Fruit fly (Drosophila melanogaster): Measurements from ENCODE around the gene Pgant5.
A peak's percentile ranks its signal among the peaks of the same experiment; 100 is the strongest.

Pgant5 gene

dm6 chr2L:5093772-5094350 is 469 bp upstream of the Pgant5 start, which contains the start of gene CG5828 (continued):
- no peak for TF ChIP-seq CG14965 (GFP tag; optimal IDR thresholded peaks at IDR 0.05; ENCODE audit: borderline replicate concordance)
- TF ChIP-seq Nf-YB (GFP tag; optimal IDR thresholded peaks at IDR 0.05) = no peak
- no peak for TF ChIP-seq zf30C (GFP tag; optimal IDR thresholded peaks at IDR 0.05)
- no peak for TF ChIP-seq CG17568 (GFP tag; optimal IDR thresholded peaks at IDR 0.05)
- no peak for TF ChIP-seq CG7372 (GFP tag; IDR thresholded peaks at IDR 0.05)
- no peak for TF ChIP-seq Gug (GFP tag; IDR thresholded peaks at IDR 0.05)
- TF ChIP-seq CG12299 (tag; optimal IDR thresholded peaks at IDR 0.05) = no peak
- peak; percentile 15; the same call in 1 of the 2 replicates for TF ChIP-seq CG31441 (GFP tag; IDR thresholded peaks at IDR 0.05)
- no peak for TF ChIP-seq bcd (GFP tag; optimal IDR thresholded peaks at IDR 0.05)
- peak; percentile 77 for TF ChIP-seq Opbp (GFP tag; IDR thresholded peaks at IDR 0.05; ENCODE audit: partially characterized antibody)
- no peak for TF ChIP-seq otp (GFP tag; IDR thresholded peaks at IDR 0.05)
- peak; percentile 54 for TF ChIP-seq inv (GFP tag; IDR thresholded peaks at IDR 0.05; ENCODE audit: partially characterized antibody)
- TF ChIP-seq Adf1 (GFP tag; IDR thresholded peaks at IDR 0.05) = no peak
- TF ChIP-seq CG9876 (GFP tag; optimal IDR thresholded peaks at IDR 0.05) = no peak
- no peak for TF ChIP-seq CG10959 (GFP tag; IDR thresholded peaks at IDR 0.05)
- TF ChIP-seq zfh1 (GFP tag; IDR thresholded peaks at IDR 0.05) = no peak
- TF ChIP-seq CG34376 (GFP tag; optimal IDR thresholded peaks at IDR 0.05) = no peak
- TF ChIP-seq CG4404 (GFP tag; IDR thresholded peaks at IDR 0.05) = no peak
- no peak for TF ChIP-seq Atf3 (GFP tag; optimal IDR thresholded peaks at IDR 0.05)
- peak; percentile 63 for TF ChIP-seq CG13287 (GFP tag; IDR thresholded peaks at IDR 0.05; ENCODE audit: partially characterized antibody)
- no peak for TF ChIP-seq twi (tag; optimal IDR thresholded peaks at IDR 0.05)
- no peak for TF ChIP-seq CG15479 (GFP tag; optimal IDR thresholded peaks at IDR 0.05)
- no peak for TF ChIP-seq CG15601 (tag; optimal IDR thresholded peaks at IDR 0.05)
- no peak for TF ChIP-seq lov (optimal IDR thresholded peaks at IDR 0.05)
- no peak for TF ChIP-seq lov (GFP tag; IDR thresholded peaks at IDR 0.05)
- TF ChIP-seq pho (GFP tag; optimal IDR thresholded peaks at IDR 0.05) = no peak
- TF ChIP-seq az2 (GFP tag; optimal IDR thresholded peaks at IDR 0.05) = no peak
- TF ChIP-seq sc (optimal IDR thresholded peaks at IDR 0.05) = no peak
- TF ChIP-seq sc (GFP tag; optimal IDR thresholded peaks at IDR 0.05) = no peak
- TF ChIP-seq dimm (GFP tag; IDR thresholded peaks at IDR 0.05) = no peak
- TF ChIP-seq p53 (GFP tag; optimal IDR thresholded peaks at IDR 0.05) = no peak
- TF ChIP-seq Bteb2 (GFP tag; optimal IDR thresholded peaks at IDR 0.05) = no peak
- TF ChIP-seq CG7963 (GFP tag; IDR thresholded peaks at IDR 0.05; ENCODE audit: partially characterized antibody) = peak; percentile 70
- no peak for TF ChIP-seq trem (tag; optimal IDR thresholded peaks at IDR 0.05)
- no peak for TF ChIP-seq CG8290 (GFP tag; optimal IDR thresholded peaks at IDR 0.05)
- no peak for TF ChIP-seq CG8290 (tag; optimal IDR thresholded peaks at IDR 0.05)
- peak; percentile 21 for TF ChIP-seq phol (tag; optimal IDR thresholded peaks at IDR 0.05)
- no peak for TF ChIP-seq gem (tag; optimal IDR thresholded peaks at IDR 0.05)
- no peak for TF ChIP-seq CG7987 (GFP tag; optimal IDR thresholded peaks at IDR 0.05)
- no peak for TF ChIP-seq fru (optimal IDR thresholded peaks at IDR 0.05)
- TF ChIP-seq Spps (tag; optimal IDR thresholded peaks at IDR 0.05) = no peak
- no peak for TF ChIP-seq stc (GFP tag; IDR thresholded peaks at IDR 0.05)
- no peak for TF ChIP-seq crc (GFP tag; optimal IDR thresholded peaks at IDR 0.05)
- TF ChIP-seq Drgx (GFP tag; IDR thresholded peaks at IDR 0.05) = no peak
- no peak for TF ChIP-seq CG8359 (GFP tag; optimal IDR thresholded peaks at IDR 0.05; ENCODE audit: borderline replicate concordance)
- TF ChIP-seq CG2712 (tag; optimal IDR thresholded peaks at IDR 0.05) = peak; percentile 8
- no peak for TF ChIP-seq D (optimal IDR thresholded peaks at IDR 0.05)
- TF ChIP-seq D (GFP tag; optimal IDR thresholded peaks at IDR 0.05) = no peak
- TF ChIP-seq exex (tag; optimal IDR thresholded peaks at IDR 0.05) = no peak
- TF ChIP-seq unc-4 (GFP tag; IDR thresholded peaks at IDR 0.05; ENCODE audit: partially characterized antibody) = peak; percentile 70; the same call in 1 of the 2 replicates
- TF ChIP-seq gfzf (GFP tag; optimal IDR thresholded peaks at IDR 0.05) = peak; percentile 61
- TF ChIP-seq Hr3 (GFP tag; optimal IDR thresholded peaks at IDR 0.05) = no peak
- no peak for TF ChIP-seq Hr39 (optimal IDR thresholded peaks at IDR 0.05)
